Worm (Caenorhabditis elegans): Measurements from ENCODE around the gene sup-26.

- TF ChIP-seq Y22D7AL.16 (tag; optimal IDR thresholded peaks at IDR 0.05) (no peak), ceh-9 (tag; optimal IDR thresholded peaks at IDR 0.05) (no peak), unc-55 (GFP tag; optimal IDR thresholded peaks at IDR 0.05) (no peak), pha-2 (tag; optimal IDR thresholded peaks at IDR 0.05) (no peak), sdc-2 (tag; optimal IDR thresholded peaks at IDR 0.05) (no peak), ceh-14 (tag; optimal IDR thresholded peaks at IDR 0.05) (no peak), sox-4 (tag; optimal IDR thresholded peaks at IDR 0.05) (no peak)
These were observed 47.2 kb downstream of the sup-26 start, which contains the start of gene nhr-20 for ce11 chrIII:4232811-4233269.

All from whole organism, late embryonic.